Fruit fly (Drosophila melanogaster) whole organism, pupa: ENCODE results near the gene smog.

Source experiments
- CG10348 ChIP-seq: fragments of 200-800 bp; sonication (Bioruptor generic); IDR thresholded peaks from 2 replicates; pipeline ENCODE4 v1.3.6; 2022; ENCODE audit warnings: missing biosample characterization, missing genetic modification characterization
- CG12605 ChIP-seq: fragments of 200-800 bp; sonication (Bioruptor generic); IDR thresholded peaks from 2 replicates; pipeline ENCODE4 v1.3.6; 2022; ENCODE audit warnings: missing biosample characterization, missing genetic modification characterization
- CG13204 ChIP-seq: fragments of 200-800 bp; sonication (Bioruptor generic); optimal IDR thresholded peaks from 2 replicates; lab custom pipeline; 2018; ENCODE audit warnings: missing biosample characterization, mild to moderate bottlenecking, missing genetic modification characterization, moderate library complexity
- CG14655 ChIP-seq: fragments of 200-800 bp; sonication (Bioruptor generic); optimal IDR thresholded peaks from 3 replicates; lab custom pipeline; 2017; ENCODE audit warnings: mild to moderate bottlenecking, missing biosample characterization, missing genetic modification reagents, missing genetic modification characterization
- CG15710 ChIP-seq: fragments of 200-800 bp; sonication (Bioruptor generic); optimal IDR thresholded peaks from 2 replicates; lab custom pipeline; 2018; ENCODE audit warnings: missing biosample characterization, mild to moderate bottlenecking, missing genetic modification characterization, moderate library complexity
- CG17806 ChIP-seq: fragments of 200-800 bp; sonication (Bioruptor generic); optimal IDR thresholded peaks from 2 replicates; lab custom pipeline; 2018; ENCODE audit warnings: missing biosample characterization, mild to moderate bottlenecking, missing genetic modification characterization, moderate library complexity
- CG32121 ChIP-seq: fragments of 200-800 bp; sonication (Bioruptor generic); IDR thresholded peaks from 2 replicates; pipeline ENCODE4 v1.3.6; 2022; ENCODE audit warnings: missing biosample characterization, missing genetic modification characterization
- CG34367 ChIP-seq: fragments of 200-800 bp; sonication (Bioruptor generic); optimal IDR thresholded peaks from 2 replicates; lab custom pipeline; 2018; ENCODE audit warnings: missing biosample characterization, mild to moderate bottlenecking, missing genetic modification characterization
- CG4496 ChIP-seq: fragments of 200-800 bp; sonication (Bioruptor generic); IDR thresholded peaks from 3 replicates; pipeline ENCODE4 v1.3.6; 2022; ENCODE audit warnings: missing biosample characterization, missing genetic modification characterization
- CG8159 ChIP-seq: fragments of 200-800 bp; sonication (Bioruptor generic); optimal IDR thresholded peaks from 3 replicates; lab custom pipeline; 2018; ENCODE audit warnings: missing biosample characterization, mild to moderate bottlenecking, missing genetic modification characterization, moderate library complexity
- CG8301 ChIP-seq: fragments of 200-800 bp; sonication (Bioruptor generic); optimal IDR thresholded peaks from 2 replicates; lab custom pipeline; 2018; ENCODE audit warnings: missing biosample characterization, mild to moderate bottlenecking, missing genetic modification characterization
- CG9948 ChIP-seq: fragments of 200-800 bp; sonication (Bioruptor generic); optimal IDR thresholded peaks from 2 replicates; lab custom pipeline; 2018; ENCODE audit warnings: missing biosample characterization, mild to moderate bottlenecking, missing genetic modification characterization, moderate library complexity
- D1 ChIP-seq: fragments of 200-800 bp; sonication (Bioruptor generic); optimal IDR thresholded peaks from 2 replicates; lab custom pipeline; 2018; ENCODE audit warnings: missing biosample characterization, mild to moderate bottlenecking, missing genetic modification characterization, moderate library complexity
- EcR ChIP-seq: fragments of 200-800 bp; sonication (Bioruptor generic); optimal IDR thresholded peaks from 3 replicates; lab custom pipeline; 2019; ENCODE audit warnings: missing biosample characterization, missing genetic modification characterization, mild to moderate bottlenecking, moderate library complexity, missing genetic modification reagents
- Ets98B ChIP-seq: fragments of 200-800 bp; sonication (Bioruptor generic); IDR thresholded peaks from 2 replicates; pipeline ENCODE4 v1.3.6; 2022; ENCODE audit warnings: missing biosample characterization, missing genetic modification characterization
- Pif1A ChIP-seq: fragments of 200-800 bp; sonication (Bioruptor generic); optimal IDR thresholded peaks from 3 replicates; lab custom pipeline; 2016; ENCODE audit warnings: missing biosample characterization, missing genetic modification characterization
- Pif1B ChIP-seq: fragments of 200-800 bp; sonication (Bioruptor generic); optimal IDR thresholded peaks from 3 replicates; lab custom pipeline; 2016; ENCODE audit warnings: missing biosample characterization, missing genetic modification characterization
- Snoo ChIP-seq: fragments of 200-800 bp; sonication (Bioruptor generic); optimal IDR thresholded peaks from 3 replicates; lab custom pipeline; 2017; ENCODE audit warnings: missing biosample characterization, mild to moderate bottlenecking, missing genetic modification characterization, inconsistent platforms
- fd96Ca ChIP-seq: fragments of 200-800 bp; sonication (Bioruptor generic); IDR thresholded peaks from 3 replicates; pipeline ENCODE4 v1.3.6; 2022; ENCODE audit warnings: missing biosample characterization, missing genetic modification characterization
- gl ChIP-seq: fragments of 200-800 bp; sonication (Bioruptor generic); optimal IDR thresholded peaks from 2 replicates; lab custom pipeline; 2018; ENCODE audit warnings: missing biosample characterization, mild to moderate bottlenecking, missing genetic modification characterization
- rn ChIP-seq: fragments of 200-800 bp; sonication (Bioruptor generic); IDR thresholded peaks from 2 replicates; pipeline ENCODE4 v1.3.6; 2022; ENCODE audit warnings: missing biosample characterization, missing genetic modification characterization

smog gene

DNA sequence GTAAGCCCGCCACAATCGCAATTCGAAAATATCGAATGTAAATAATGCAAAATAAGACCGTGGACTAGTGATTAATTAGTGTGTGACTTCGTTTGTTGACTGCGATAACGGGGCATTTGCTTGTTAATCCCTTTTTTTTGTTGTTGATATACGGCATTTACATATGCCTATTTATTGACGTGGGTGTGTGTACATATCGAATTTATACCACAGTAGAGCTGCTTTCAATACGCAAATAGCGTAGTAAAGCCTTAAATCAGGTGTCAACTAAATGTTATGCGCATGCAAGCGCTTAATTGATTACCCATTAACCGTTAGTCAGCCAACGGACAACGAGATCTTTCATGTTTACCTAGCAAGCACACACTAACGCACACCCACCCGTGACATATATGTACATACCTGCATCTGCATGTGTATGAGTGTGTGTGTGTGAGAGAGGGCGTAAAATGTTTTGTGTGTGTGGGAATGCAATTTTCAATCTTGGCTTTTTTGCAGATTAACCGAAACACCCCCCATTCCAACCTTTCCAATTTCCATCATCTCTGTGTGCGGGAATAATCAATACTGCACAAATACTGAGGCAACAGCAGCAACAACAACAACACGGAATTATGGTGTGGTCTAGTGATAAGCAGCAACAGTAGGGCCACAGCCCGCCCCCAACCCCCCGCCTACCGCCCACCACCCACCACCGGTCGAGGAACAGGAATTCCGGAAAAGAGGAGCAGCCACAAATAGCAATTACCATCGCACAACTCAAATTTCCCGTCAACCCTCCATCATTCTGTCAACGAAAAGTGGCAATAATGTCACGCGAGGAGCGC lies 14.0 kb upstream of the smog start:
- TF ChIP-seq CG15710 (tag; lab: Kevin White, UChicago) = no peak
- TF ChIP-seq D1 (tag; lab: Kevin White, UChicago) = no peak
- no peak for TF ChIP-seq Pif1B (GFP tag; lab: Kevin White, UChicago)
- no peak for TF ChIP-seq CG12605 (GFP tag; lab: Robert Waterston, UW)
- no peak for TF ChIP-seq CG13204 (GFP tag; lab: Kevin White, UChicago)
- no peak for TF ChIP-seq CG10348 (GFP tag; lab: Robert Waterston, UW)
- TF ChIP-seq CG4496 (GFP tag; lab: Robert Waterston, UW) = no peak
- no peak for TF ChIP-seq CG8159 (tag; lab: Kevin White, UChicago)
- no peak for TF ChIP-seq rn
- TF ChIP-seq CG17806 (tag; lab: Kevin White, UChicago) = no peak
- TF ChIP-seq fd96Ca (GFP tag; lab: Robert Waterston, UW) = no peak
- TF ChIP-seq CG32121 = no peak

DNA sequence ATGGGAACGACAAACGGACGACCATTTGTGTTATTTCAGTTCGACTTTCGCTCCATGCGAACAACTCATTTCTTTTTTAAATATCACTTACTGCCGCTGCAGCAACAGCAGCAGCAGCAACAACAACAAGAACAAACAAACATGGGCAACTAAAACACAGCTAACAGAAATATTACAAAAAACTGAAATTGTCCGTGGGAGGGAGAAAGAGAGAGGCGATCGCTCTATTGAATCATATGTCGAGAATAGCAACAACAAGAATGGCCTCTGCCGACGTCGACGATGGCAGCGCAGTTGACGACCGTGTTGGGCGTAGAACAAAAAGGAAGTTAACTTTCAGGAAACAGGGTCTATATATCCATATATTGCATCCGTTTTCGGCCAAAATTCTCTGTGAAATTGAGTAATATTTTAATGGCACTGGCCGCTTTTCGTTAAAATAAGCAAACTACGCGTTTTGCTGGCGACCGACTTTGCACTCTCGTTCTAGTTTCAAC lies 6.0 kb upstream of the smog start:
- TF ChIP-seq fd96Ca (GFP tag; lab: Robert Waterston, UW) (no peak), gl (no peak), CG8159 (tag; lab: Kevin White, UChicago) (no peak)

DNA sequence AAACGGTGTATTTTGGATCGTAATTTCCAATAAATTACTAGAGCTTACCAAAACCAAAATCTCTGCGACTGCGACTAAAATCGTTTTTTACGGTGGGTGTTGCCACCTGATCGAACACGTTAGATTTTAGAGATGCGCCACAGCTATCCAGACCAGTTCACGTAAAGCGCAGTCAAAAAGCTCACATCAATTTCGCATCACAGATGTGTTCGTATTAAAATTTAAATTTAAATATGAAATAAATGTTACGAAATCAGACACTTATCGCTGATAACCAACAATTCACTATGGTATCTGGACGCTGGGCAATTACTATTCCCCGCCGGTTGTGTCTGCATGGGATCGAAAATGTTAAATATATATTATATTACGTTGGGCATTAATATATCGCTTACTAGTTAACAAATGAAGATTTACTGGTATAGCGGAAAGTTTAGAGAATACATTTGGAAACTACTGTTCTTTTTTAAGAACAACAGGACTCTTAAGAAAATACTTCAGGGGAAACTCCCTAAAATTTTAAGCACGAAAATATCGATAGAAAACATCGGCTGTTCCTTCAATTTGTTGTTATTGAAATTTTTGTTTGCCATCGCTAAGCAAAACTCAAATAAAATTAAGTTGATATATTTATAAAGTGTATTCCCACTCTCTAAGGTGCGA lies 5.3 kb upstream of the smog start, which contains the start of the genes mxt and CG11927:
Gene mxt (minus strand): TSS at position 105 of the 663 bp plus-strand sequence.
Gene CG11927 (plus strand): TSS at position 576 of the 663 bp plus-strand sequence.
- no peak for TF ChIP-seq CG14655 (GFP tag; lab: Kevin White, UChicago)
- peak; percentile 56; the same call in 2 of the 3 replicates for TF ChIP-seq CG4496 (GFP tag; lab: Robert Waterston, UW)
- no peak for TF ChIP-seq rn
- peak; percentile 52; the same call in 1 of the 3 replicates for TF ChIP-seq fd96Ca (GFP tag; lab: Robert Waterston, UW)
- TF ChIP-seq CG17806 (tag; lab: Kevin White, UChicago) = no peak
- peak; percentile 8 for TF ChIP-seq CG9948
- peak; percentile 27 for TF ChIP-seq CG15710 (tag; lab: Kevin White, UChicago)

DNA sequence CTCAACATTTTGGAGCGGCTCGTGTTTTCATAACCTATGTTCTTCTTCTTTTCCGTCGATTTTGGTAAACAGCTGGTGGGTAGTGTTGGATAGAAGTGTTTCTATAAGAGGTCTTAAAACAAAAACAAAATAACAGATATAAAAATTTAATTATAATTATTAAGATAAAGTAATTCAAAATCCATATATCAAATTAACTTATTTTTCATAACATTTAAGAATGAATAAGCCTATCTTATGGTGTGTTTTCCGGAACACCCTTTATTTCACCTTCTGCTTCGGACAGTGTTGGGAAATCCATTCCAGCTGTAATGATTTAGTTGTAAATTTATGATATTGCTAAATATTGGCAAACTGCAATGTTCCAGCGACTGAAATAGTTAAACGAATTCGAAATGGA lies 2.3 kb upstream of the smog start, which contains the start of the genes mRpS2 and Mon1:
Gene mRpS2 (minus strand): TSS at position 64 of the 400 bp plus-strand sequence.
Gene Mon1 (plus strand): TSS at position 286 of the 400 bp plus-strand sequence.
- TF ChIP-seq fd96Ca (GFP tag; lab: Robert Waterston, UW) (peak; percentile 86), Pif1A (GFP tag; lab: Kevin White, UChicago) (no peak), rn (peak; percentile 95), CG9948 (peak; percentile 91), Snoo (tag; lab: Kevin White, UChicago) (peak; percentile 88), Pif1B (GFP tag; lab: Kevin White, UChicago) (peak; percentile 83), CG8159 (tag; lab: Kevin White, UChicago) (peak; percentile 92), Ets98B (GFP tag; lab: Robert Waterston, UW) (peak; percentile 94), CG34367 (tag; lab: Kevin White, UChicago) (peak; percentile 78), CG14655 (GFP tag; lab: Kevin White, UChicago) (peak; percentile 93), D1 (tag; lab: Kevin White, UChicago) (no peak), CG8301 (tag; lab: Kevin White, UChicago) (peak; percentile 90), CG17806 (tag; lab: Kevin White, UChicago) (peak; percentile 94), EcR (GFP tag; lab: Kevin White, UChicago) (no peak), CG4496 (GFP tag; lab: Robert Waterston, UW) (peak; percentile 96), CG32121 (peak; percentile 97), CG13204 (GFP tag; lab: Kevin White, UChicago) (no peak), CG10348 (GFP tag; lab: Robert Waterston, UW) (peak; percentile 80), CG15710 (tag; lab: Kevin White, UChicago) (peak; percentile 94), gl (peak; percentile 53), CG12605 (GFP tag; lab: Robert Waterston, UW) (peak; percentile 83)

DNA sequence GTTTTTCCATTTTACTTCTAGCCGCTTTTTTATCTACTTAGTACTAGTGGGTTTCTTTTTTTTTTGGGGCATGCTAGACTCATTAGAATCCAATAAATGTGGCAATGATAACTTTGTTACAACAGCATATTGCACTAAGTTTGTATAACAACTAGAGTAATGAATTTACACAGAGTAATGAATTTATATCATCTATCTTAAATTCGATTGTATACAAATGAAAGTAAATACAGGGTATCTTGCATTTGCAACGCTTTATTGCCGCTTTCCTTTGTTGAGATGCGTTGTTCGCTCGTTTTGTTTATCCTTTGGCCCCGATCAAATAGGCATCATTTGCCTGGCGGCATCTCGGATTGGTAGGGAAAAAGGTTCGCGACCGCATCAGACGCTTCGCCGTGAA lies 2.2 kb downstream of the smog start:
- TF ChIP-seq gl (no peak), CG14655 (GFP tag; lab: Kevin White, UChicago) (no peak), Ets98B (GFP tag; lab: Robert Waterston, UW) (no peak), CG34367 (tag; lab: Kevin White, UChicago) (no peak), CG13204 (GFP tag; lab: Kevin White, UChicago) (no peak), Pif1A (GFP tag; lab: Kevin White, UChicago) (no peak), CG9948 (no peak), CG15710 (tag; lab: Kevin White, UChicago) (no peak), CG32121 (no peak), Snoo (tag; lab: Kevin White, UChicago) (no peak), CG4496 (GFP tag; lab: Robert Waterston, UW) (no peak), EcR (GFP tag; lab: Kevin White, UChicago) (no peak), fd96Ca (GFP tag; lab: Robert Waterston, UW) (no peak), rn (no peak), D1 (tag; lab: Kevin White, UChicago) (no peak), CG10348 (GFP tag; lab: Robert Waterston, UW) (no peak), CG12605 (GFP tag; lab: Robert Waterston, UW) (no peak), CG8301 (tag; lab: Kevin White, UChicago) (no peak), CG17806 (tag; lab: Kevin White, UChicago) (no peak), CG8159 (tag; lab: Kevin White, UChicago) (no peak)
- TF ChIP-seq, all 21 proteins: peak for 0
